Fruit fly (Drosophila melanogaster) whole organism, prepupa: ENCODE data around the gene sick.

Experiments
- CG16779 ChIP-seq: fragments of 200-800 bp; sonication (Bioruptor generic); optimal IDR thresholded peaks from 3 replicates; lab custom pipeline; 2017; ENCODE audit warnings: missing biosample characterization, mild to moderate bottlenecking, missing genetic modification characterization
- CG7368 ChIP-seq: fragments of 200-800 bp; sonication (Bioruptor generic); optimal IDR thresholded peaks from 3 replicates; lab custom pipeline; 2016; ENCODE audit warnings: missing biosample characterization, missing genetic modification characterization
- Ets96B ChIP-seq: fragments of 200-800 bp; optimal IDR thresholded peaks from 2 replicates; lab custom pipeline; 2019; ENCODE audit warnings: missing biosample characterization, mild to moderate bottlenecking, missing genetic modification characterization, moderate library complexity
- Hr4 ChIP-seq: fragments of 200-800 bp; sonication (Bioruptor generic); optimal IDR thresholded peaks from 3 replicates; lab custom pipeline; 2016; ENCODE audit warnings: missing biosample characterization, missing genetic modification characterization

DNA sequence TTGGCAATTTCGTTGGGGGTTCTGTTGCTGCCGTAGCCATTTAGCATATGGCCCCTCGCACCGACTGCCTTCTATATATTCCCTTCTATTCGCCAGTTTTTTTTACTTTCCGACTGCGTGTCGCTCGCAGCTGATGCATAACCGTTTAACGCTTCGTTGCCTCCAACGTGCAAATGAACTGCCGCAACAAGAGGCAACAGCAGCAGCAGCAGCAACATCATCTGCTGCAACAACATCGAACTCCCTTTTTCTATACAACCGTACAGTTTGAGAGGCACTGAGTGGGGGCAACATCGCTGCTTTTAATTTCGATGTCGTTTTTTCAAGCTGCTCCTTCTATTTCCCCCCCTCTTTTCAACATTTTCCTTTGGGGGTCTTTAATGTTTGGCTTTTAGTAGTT is 156.1 kb downstream of the sick start:
- TF ChIP-seq Hr4 (GFP tag; lab: Kevin White, UChicago) (no peak), CG7368 (no peak), Ets96B (tag; lab: Kevin White, UChicago) (no peak), CG16779 (tag; lab: Kevin White, UChicago) (no peak)
